Fruit fly (Drosophila melanogaster) whole organism, embryonic: ENCODE measurements around the gene mAcon2.

Source experiments
- Awh ChIP-seq: fragments of 200-800 bp; sonication (Bioruptor generic); IDR thresholded peaks from 2 replicates; pipeline ENCODE4, ENCODE4 v1.3.6; 2022; ENCODE audit warnings: missing biosample characterization, missing genetic modification characterization
- CG11085 ChIP-seq: fragments of 200-800 bp; sonication (Bioruptor generic); IDR thresholded peaks from 2 replicates; pipeline ENCODE4 v1.3.6; 2022; ENCODE audit warnings: missing biosample characterization, missing genetic modification characterization
- CG11504 ChIP-seq: fragments of 200-800 bp; sonication (Bioruptor generic); optimal IDR thresholded peaks from 3 replicates; lab custom pipeline; 2019; ENCODE audit warnings: missing biosample characterization, mild to moderate bottlenecking, missing genetic modification characterization, moderate library complexity
- CG12769 ChIP-seq: fragments of 200-800 bp; sonication (Bioruptor generic); optimal IDR thresholded peaks from 2 replicates; lab custom pipeline; 2019; ENCODE audit warnings: missing biosample characterization, mild to moderate bottlenecking, missing genetic modification characterization, moderate library complexity
- CG16813 ChIP-seq: fragments of 200-800 bp; sonication (Bioruptor generic); IDR thresholded peaks from 3 replicates; pipeline ENCODE4 v1.3.6; 2022; ENCODE audit warnings: missing biosample characterization, missing genetic modification characterization; ENCODE audit not compliant: partially characterized antibody
- CG31224 ChIP-seq: fragments of 200-800 bp; sonication (Bioruptor generic); IDR thresholded peaks from 2 replicates; pipeline ENCODE4 v1.3.6; 2022; ENCODE audit warnings: missing biosample characterization, missing genetic modification characterization
- CG33213 ChIP-seq: fragments of 200-800 bp; sonication (Bioruptor generic); optimal IDR thresholded peaks from 3 replicates; lab custom pipeline; 2016; ENCODE audit warnings: missing biosample characterization, missing genetic modification characterization
- CG7745 ChIP-seq: fragments of 200-800 bp; sonication (Bioruptor generic); optimal IDR thresholded peaks from 2 replicates; lab custom pipeline; 2018; ENCODE audit warnings: missing biosample characterization, mild to moderate bottlenecking, missing genetic modification characterization, moderate library complexity
- Gug ChIP-seq: fragments of 200-800 bp; sonication (Bioruptor generic); IDR thresholded peaks from 4 replicates; pipeline ENCODE4 v1.3.6; 2022; ENCODE audit warnings: missing biosample characterization, missing genetic modification characterization
- esg ChIP-seq: fragments of 200-800 bp; sonication (Bioruptor generic); conservative IDR thresholded peaks from 2 replicates; pipeline ENCODE4 v1.3.6; 2022; ENCODE audit warnings: missing biosample characterization, missing genetic modification characterization
- eyg ChIP-seq: fragments of 200-800 bp; sonication (Bioruptor generic); optimal IDR thresholded peaks from 3 replicates; lab custom pipeline; 2016; ENCODE audit warnings: missing biosample characterization, missing genetic modification characterization
- ham ChIP-seq: fragments of 200-800 bp; sonication (Bioruptor generic); IDR thresholded peaks from 2 replicates; pipeline ENCODE4 v1.3.6; 2022; ENCODE audit warnings: missing biosample characterization, missing genetic modification characterization
- pros ChIP-seq: fragments of 200-800 bp; sonication (Bioruptor generic); optimal IDR thresholded peaks from 3 replicates; lab custom pipeline; 2019; ENCODE audit warnings: missing biosample characterization, mild to moderate bottlenecking, missing genetic modification characterization, moderate library complexity

DNA sequence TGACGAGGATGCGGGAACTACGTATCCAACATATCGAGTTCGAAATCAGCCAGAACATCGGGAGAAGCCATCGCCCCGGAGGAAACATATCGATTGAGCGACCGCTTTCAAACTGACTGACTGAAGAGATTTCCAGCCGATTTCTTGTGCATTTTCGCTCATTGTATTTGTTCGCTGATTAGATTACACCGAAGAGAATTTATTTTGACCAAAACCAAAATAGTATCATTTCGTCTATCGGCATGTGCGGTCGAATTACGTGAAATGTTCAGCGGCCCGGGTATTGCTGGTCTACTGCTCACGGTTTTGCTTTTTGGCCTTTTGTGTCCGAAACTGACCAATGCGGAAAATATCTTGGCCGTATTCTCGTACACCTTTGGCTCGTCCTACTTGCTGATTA is 38.3 kb downstream of the mAcon2 start, which contains the start of the genes Ugt304A1 and Ugt303A1:
- TF ChIP-seq Gug (GFP tag; lab: Robert Waterston, UW) (no peak), CG33213 (no peak), CG16813 (GFP tag; lab: Robert Waterston, UW) (no peak), eyg (GFP tag; lab: Kevin White, UChicago) (no peak), CG31224 (GFP tag; lab: Robert Waterston, UW) (no peak), CG11085 (GFP tag; lab: Robert Waterston, UW) (no peak), CG12769 (tag; lab: Kevin White, UChicago) (no peak), ham (no peak), pros (GFP tag; lab: Kevin White, UChicago) (no peak), Awh (GFP tag; lab: Robert Waterston, UW) (no peak), esg (GFP tag; lab: Robert Waterston, UW) (no peak), CG11504 (tag; lab: Kevin White, UChicago) (no peak), CG7745 (tag; lab: Kevin White, UChicago) (no peak)
